Fruit fly (Drosophila melanogaster) whole organism, embryonic: ENCODE results near the gene CG33346.

Experiments used
- CG10209 ChIP-seq: fragments of 200-800 bp; sonication (Bioruptor generic); optimal IDR thresholded peaks from 3 replicates; lab custom pipeline; 2017; ENCODE audit warnings: missing biosample characterization, mild to moderate bottlenecking, missing genetic modification characterization, missing genetic modification reagents
- CG10565 ChIP-seq: fragments of 200-800 bp; sonication (Bioruptor generic); optimal IDR thresholded peaks from 3 replicates; lab custom pipeline; 2016; ENCODE audit warnings: missing biosample characterization, mild to moderate bottlenecking, missing genetic modification characterization
- CG12659 ChIP-seq: fragments of 200-800 bp; sonication (Bioruptor generic); optimal IDR thresholded peaks from 3 replicates; lab custom pipeline; 2017; ENCODE audit warnings: mild to moderate bottlenecking, missing biosample characterization, missing genetic modification reagents, missing genetic modification characterization
- CG12769 ChIP-seq: fragments of 200-800 bp; sonication (Bioruptor generic); optimal IDR thresholded peaks from 2 replicates; lab custom pipeline; 2019; ENCODE audit warnings: missing biosample characterization, mild to moderate bottlenecking, missing genetic modification characterization, moderate library complexity
- CG12942 ChIP-seq: fragments of 200-800 bp; sonication (Bioruptor generic); optimal IDR thresholded peaks from 3 replicates; lab custom pipeline; 2016; ENCODE audit warnings: missing biosample characterization, missing genetic modification characterization
- CG14050 ChIP-seq: fragments of 200-800 bp; sonication (Bioruptor generic); IDR thresholded peaks from 3 replicates; pipeline ENCODE4 v1.3.6; 2022; ENCODE audit warnings: missing biosample characterization, missing genetic modification characterization
- CG15073 ChIP-seq: fragments of 200-800 bp; sonication (Bioruptor generic); optimal IDR thresholded peaks from 2 replicates; lab custom pipeline; 2016; ENCODE audit warnings: missing biosample characterization, missing genetic modification characterization
- CG18764 ChIP-seq: fragments of 200-800 bp; sonication (Bioruptor generic); optimal IDR thresholded peaks from 3 replicates; lab custom pipeline; 2016; ENCODE audit warnings: missing biosample characterization, missing genetic modification characterization
- CG30403 ChIP-seq: fragments of 200-800 bp; sonication (Bioruptor generic); optimal IDR thresholded peaks from 3 replicates; lab custom pipeline; 2016; ENCODE audit warnings: missing biosample characterization, missing genetic modification characterization
- CG34224 ChIP-seq: fragments of 200-800 bp; sonication (Bioruptor generic); IDR thresholded peaks from 3 replicates; pipeline ENCODE4 v1.3.6; 2022; ENCODE audit warnings: missing biosample characterization, missing genetic modification characterization; ENCODE audit not compliant: partially characterized antibody
- CG4854 ChIP-seq: fragments of 200-800 bp; sonication (Bioruptor generic); optimal IDR thresholded peaks from 2 replicates; lab custom pipeline; 2016; ENCODE audit warnings: missing biosample characterization, missing genetic modification characterization, inconsistent platforms
- CG7271 ChIP-seq: fragments of 200-800 bp; sonication (Bioruptor generic); optimal IDR thresholded peaks from 2 replicates; lab custom pipeline; 2018; ENCODE audit warnings: missing biosample characterization, mild to moderate bottlenecking, missing genetic modification characterization, moderate library complexity
- CG7372 ChIP-seq: fragments of 200-800 bp; sonication (Bioruptor generic); IDR thresholded peaks from 2 replicates; pipeline ENCODE4 v1.3.6; 2022; ENCODE audit warnings: missing biosample characterization, missing genetic modification characterization
- CG7745 ChIP-seq: fragments of 200-800 bp; sonication (Bioruptor generic); optimal IDR thresholded peaks from 2 replicates; lab custom pipeline; 2018; ENCODE audit warnings: missing biosample characterization, mild to moderate bottlenecking, missing genetic modification characterization, moderate library complexity
- CG7963 ChIP-seq: fragments of 200-800 bp; sonication (Bioruptor generic); IDR thresholded peaks from 3 replicates; pipeline ENCODE4 v1.3.6; 2022; ENCODE audit warnings: missing biosample characterization, missing genetic modification characterization; ENCODE audit not compliant: partially characterized antibody
- CG8281 ChIP-seq: fragments of 200-800 bp; sonication (Bioruptor generic); optimal IDR thresholded peaks from 2 replicates; lab custom pipeline; 2018; ENCODE audit warnings: missing biosample characterization, mild to moderate bottlenecking, missing genetic modification characterization, moderate library complexity
- D19A ChIP-seq: fragments of 200-800 bp; optimal IDR thresholded peaks from 3 replicates; lab custom pipeline; 2019; ENCODE audit warnings: missing biosample characterization, mild to moderate bottlenecking, missing genetic modification characterization, moderate library complexity
- HLH4C ChIP-seq: fragments of 200-800 bp; sonication (Bioruptor generic); IDR thresholded peaks from 3 replicates; pipeline ENCODE4 v1.3.6; 2022; ENCODE audit warnings: missing biosample characterization, missing genetic modification characterization; ENCODE audit not compliant: partially characterized antibody
- HmgD ChIP-seq: fragments of 200-800 bp; sonication (Bioruptor generic); optimal IDR thresholded peaks from 3 replicates; lab custom pipeline; 2016; ENCODE audit warnings: missing biosample characterization, missing genetic modification characterization
- Hr39 ChIP-seq: fragments of >200 bp; optimal IDR thresholded peaks from 2 replicates; lab custom pipeline; 2017
- MBD-R2 ChIP-seq: fragments of 200-800 bp; sonication (Bioruptor generic); IDR thresholded peaks from 2 replicates; pipeline ENCODE4 v1.3.6; 2022; ENCODE audit warnings: missing biosample characterization, missing genetic modification characterization
- MESR4 ChIP-seq: fragments of 200-800 bp; sonication (Bioruptor generic); optimal IDR thresholded peaks from 2 replicates; lab custom pipeline; 2018; ENCODE audit warnings: missing biosample characterization, mild to moderate bottlenecking, missing genetic modification characterization, moderate library complexity
- NC2α ChIP-seq: fragments of 200-800 bp; sonication (Bioruptor generic); optimal IDR thresholded peaks from 2 replicates; lab custom pipeline; 2016; ENCODE audit warnings: missing biosample characterization, missing genetic modification characterization
- Nf-YB ChIP-seq: fragments of 200-800 bp; sonication (Bioruptor generic); optimal IDR thresholded peaks from 3 replicates; lab custom pipeline; 2019; ENCODE audit warnings: missing biosample characterization, mild to moderate bottlenecking, missing genetic modification characterization, moderate library complexity
- Oli ChIP-seq: fragments of 200-800 bp; sonication (Bioruptor generic); optimal IDR thresholded peaks from 2 replicates; lab custom pipeline; 2018; ENCODE audit warnings: missing biosample characterization, mild to moderate bottlenecking, missing genetic modification characterization, moderate library complexity
- Optix ChIP-seq: fragments of 200-800 bp; sonication (Bioruptor generic); IDR thresholded peaks from 3 replicates; pipeline ENCODE4 v1.3.6; 2022; ENCODE audit warnings: missing biosample characterization, missing genetic modification characterization
- Ssrp ChIP-seq: fragments of 200-800 bp; sonication (Bioruptor generic); optimal IDR thresholded peaks from 2 replicates; lab custom pipeline; 2018; ENCODE audit warnings: missing biosample characterization, mild to moderate bottlenecking, missing genetic modification characterization, moderate library complexity
- TFAM ChIP-seq: fragments of 200-800 bp; sonication (Bioruptor generic); optimal IDR thresholded peaks from 2 replicates; lab custom pipeline; 2017; ENCODE audit warnings: missing biosample characterization, missing genetic modification characterization, inconsistent platforms
- Usf ChIP-seq: fragments of 200-800 bp; sonication (Bioruptor generic); optimal IDR thresholded peaks from 2 replicates; lab custom pipeline; 2017; ENCODE audit warnings: missing genotype, missing biosample characterization, missing genetic modification characterization
- aop ChIP-seq: fragments of 200-800 bp; sonication (Bioruptor generic); IDR thresholded peaks from 2 replicates; pipeline ENCODE4 v1.3.6; 2022; ENCODE audit warnings: missing biosample characterization, missing genetic modification characterization
- ap ChIP-seq: fragments of 200-800 bp; sonication (Bioruptor generic); IDR thresholded peaks from 2 replicates; pipeline ENCODE4 v1.3.6; 2022; ENCODE audit warnings: missing biosample characterization, missing genetic modification characterization
- br ChIP-seq: fragments of >200 bp; optimal IDR thresholded peaks from 2 replicates; lab custom pipeline; 2017
- cwo ChIP-seq: fragments of 200-800 bp; sonication (Bioruptor generic); optimal IDR thresholded peaks from 3 replicates; lab custom pipeline; 2017; ENCODE audit warnings: missing biosample characterization, missing genetic modification characterization, mild to moderate bottlenecking, moderate library complexity, missing genetic modification reagents
- dati ChIP-seq: fragments of 200-800 bp; sonication (Bioruptor generic); IDR thresholded peaks from 2 replicates; pipeline ENCODE4 v1.3.6; 2022; ENCODE audit warnings: missing biosample characterization, missing genetic modification characterization
- disco-r ChIP-seq: fragments of 200-800 bp; sonication (Bioruptor generic); optimal IDR thresholded peaks from 2 replicates; lab custom pipeline; 2016; ENCODE audit warnings: missing biosample characterization, missing genetic modification characterization
- dmrt11E ChIP-seq: fragments of 200-800 bp; sonication (Bioruptor generic); optimal IDR thresholded peaks from 3 replicates; lab custom pipeline; 2018; ENCODE audit warnings: missing biosample characterization, mild to moderate bottlenecking, missing genetic modification characterization, moderate library complexity
- esg ChIP-seq: fragments of 200-800 bp; sonication (Bioruptor generic); conservative IDR thresholded peaks from 2 replicates; pipeline ENCODE4 v1.3.6; 2022; ENCODE audit warnings: missing biosample characterization, missing genetic modification characterization
- exex ChIP-seq: fragments of 200-800 bp; sonication (Bioruptor generic); optimal IDR thresholded peaks from 4 replicates; lab custom pipeline; 2018; ENCODE audit warnings: missing biosample characterization, mild to moderate bottlenecking, missing genetic modification characterization, moderate library complexity
- fru ChIP-seq: fragments of >200 bp; optimal IDR thresholded peaks from 2 replicates; lab custom pipeline; 2017
- grau ChIP-seq: fragments of 200-800 bp; optimal IDR thresholded peaks from 3 replicates; lab custom pipeline; 2019; ENCODE audit warnings: missing biosample characterization, mild to moderate bottlenecking, missing genetic modification characterization, moderate library complexity
- gt ChIP-seq: fragments of 200-800 bp; sonication (Bioruptor generic); IDR thresholded peaks from 2 replicates; pipeline ENCODE4 v1.3.6; 2022; ENCODE audit warnings: missing biosample characterization, missing genetic modification characterization
- ind ChIP-seq: fragments of 200-800 bp; sonication (Bioruptor generic); optimal IDR thresholded peaks from 3 replicates; lab custom pipeline; 2016; ENCODE audit warnings: missing biosample characterization, missing genetic modification characterization
- inv ChIP-seq: fragments of 200-800 bp; sonication (Bioruptor generic); IDR thresholded peaks from 2 replicates; pipeline ENCODE4 v1.3.6; 2022; ENCODE audit warnings: missing biosample characterization, missing genetic modification characterization; ENCODE audit not compliant: partially characterized antibody
- jigr1 ChIP-seq: fragments of 200-800 bp; sonication (Bioruptor generic); IDR thresholded peaks from 3 replicates; pipeline ENCODE4 v1.3.6; 2022; ENCODE audit warnings: missing biosample characterization, missing genetic modification characterization
- nerfin-2 ChIP-seq: fragments of 200-800 bp; sonication (Bioruptor generic); IDR thresholded peaks from 2 replicates; pipeline ENCODE4 v1.3.6; 2022; ENCODE audit warnings: missing biosample characterization, missing genetic modification characterization; ENCODE audit not compliant: partially characterized antibody
- nom ChIP-seq: fragments of 200-800 bp; sonication (Bioruptor generic); optimal IDR thresholded peaks from 2 replicates; lab custom pipeline; 2017; ENCODE audit warnings: missing biosample characterization, missing genetic modification characterization, mild to moderate bottlenecking, moderate library complexity, missing genetic modification reagents
- peb ChIP-seq: fragments of 200-800 bp; sonication (Bioruptor generic); IDR thresholded peaks from 2 replicates; pipeline ENCODE4 v1.3.6; 2022; ENCODE audit warnings: missing biosample characterization, missing genetic modification characterization
- pnt ChIP-seq: fragments of 200-800 bp; sonication (Bioruptor generic); optimal IDR thresholded peaks from 3 replicates; lab custom pipeline; 2016; ENCODE audit warnings: missing biosample characterization, missing genetic modification characterization
- sens ChIP-seq: fragments of 200-800 bp; sonication (Bioruptor generic); peaks from one replicate; lab custom pipeline; 2016; ENCODE audit warnings: missing biosample characterization, missing genetic modification characterization
- sna ChIP-seq: fragments of 200-800 bp; sonication (Bioruptor generic); IDR thresholded peaks from 2 replicates; pipeline ENCODE4 v1.3.6; 2022; ENCODE audit warnings: missing biosample characterization, missing genetic modification characterization; ENCODE audit not compliant: partially characterized antibody
- stwl ChIP-seq: fragments of 200-800 bp; sonication (Bioruptor generic); optimal IDR thresholded peaks from 3 replicates; lab custom pipeline; 2018; ENCODE audit warnings: missing biosample characterization, mild to moderate bottlenecking, missing genetic modification characterization, moderate library complexity

CG33346 gene

DNA sequence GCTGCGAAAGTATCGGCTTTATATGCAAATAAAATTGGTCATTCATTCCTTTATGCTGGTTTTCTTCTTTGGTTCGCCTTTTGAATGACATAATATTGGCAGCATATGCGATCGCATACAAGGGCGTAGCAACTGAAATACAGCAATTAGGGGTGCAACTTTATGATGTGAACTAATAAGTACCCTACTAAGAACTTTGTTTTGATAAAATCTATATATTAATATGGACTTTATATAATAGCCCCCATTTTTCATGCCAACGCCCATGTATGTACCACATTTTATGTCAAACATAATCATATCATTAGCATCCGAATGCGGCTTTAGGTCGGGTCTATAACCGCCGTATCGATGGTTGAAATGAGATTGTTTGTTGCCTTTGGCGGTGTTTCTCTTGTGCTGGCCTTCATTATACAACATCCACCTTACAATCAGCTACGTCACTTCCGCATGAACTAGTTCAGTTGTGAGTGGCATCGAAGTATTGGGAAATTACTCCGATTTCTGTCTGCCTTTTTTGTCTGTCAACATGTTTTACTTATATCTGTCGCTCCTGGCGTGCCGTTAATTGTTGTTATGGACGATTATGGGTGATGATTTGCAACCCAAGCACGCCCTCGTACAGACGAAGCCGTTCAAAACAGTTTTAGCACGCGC is 8.0 kb downstream of the CG33346 start (continued):
- TF ChIP-seq CG4854 (peak; percentile 6), fru (lab: Kevin White, UChicago) (no peak), MESR4 (GFP tag; lab: Kevin White, UChicago) (no peak), CG10209 (peak; percentile 47), CG8281 (tag; lab: Kevin White, UChicago) (peak; percentile 16), CG18764 (GFP tag; lab: Kevin White, UChicago) (no peak), br (no peak), stwl (no peak), ap (GFP tag; lab: Robert Waterston, UW) (0 out of 2 replicates have a peak, but pooled peaks have one; percentile 6), D19A (tag; lab: Kevin White, UChicago) (no peak), gt (GFP tag; lab: Robert Waterston, UW) (no peak), aop (GFP tag; lab: Robert Waterston, UW) (no peak), dati (no peak), Nf-YB (no peak), CG7271 (no peak), pnt (GFP tag; lab: Kevin White, UChicago) (no peak), MBD-R2 (peak; percentile 23; the same call in 1 of the 2 replicates), CG30403 (GFP tag; lab: Kevin White, UChicago) (peak; percentile 69), cwo (GFP tag; lab: Kevin White, UChicago) (peak; percentile 24), CG12769 (peak; percentile 77), CG10565 (GFP tag; lab: Kevin White, UChicago) (no peak), Hr39 (no peak), ind (GFP tag; lab: Kevin White, UChicago) (peak; percentile 68), CG7963 (GFP tag; lab: Robert Waterston, UW) (no peak), jigr1 (GFP tag; lab: Robert Waterston, UW) (no peak), sens (GFP tag; lab: Kevin White, UChicago) (peak; percentile 80), esg (peak; percentile 64), Oli (tag; lab: Kevin White, UChicago) (peak; percentile 60), TFAM (GFP tag; lab: Kevin White, UChicago) (no peak), CG15073 (GFP tag; lab: Kevin White, UChicago) (no peak), CG7372 (GFP tag; lab: Robert Waterston, UW) (peak; percentile 51; the same call in 1 of the 2 replicates), nerfin-2 (GFP tag; lab: Robert Waterston, UW) (no peak), sna (GFP tag; lab: Robert Waterston, UW) (no peak), Ssrp (tag; lab: Kevin White, UChicago) (peak; percentile 13), CG7745 (tag; lab: Kevin White, UChicago) (no peak), NC2α (no peak), dmrt11E (tag; lab: Kevin White, UChicago) (no peak), Optix (GFP tag; lab: Robert Waterston, UW) (no peak; the same call in 2 of the 3 replicates), CG12659 (GFP tag; lab: Kevin White, UChicago) (peak; percentile 37), HmgD (no peak), CG34224 (GFP tag; lab: Robert Waterston, UW) (no peak), peb (GFP tag; lab: Robert Waterston, UW) (no peak), grau (tag; lab: Kevin White, UChicago) (peak; percentile 68), exex (tag; lab: Kevin White, UChicago) (no peak), inv (GFP tag; lab: Robert Waterston, UW) (no peak), nom (no peak), disco-r (GFP tag; lab: Kevin White, UChicago) (no peak), HLH4C (no peak), Usf (GFP tag; lab: Kevin White, UChicago) (no peak), CG12942 (GFP tag; lab: Kevin White, UChicago) (no peak), CG14050 (GFP tag; lab: Robert Waterston, UW) (peak; percentile 27; the same call in 1 of the 3 replicates)
